Worm (Caenorhabditis elegans) whole organism, L4 larva: ENCODE data around the gene tbc-19.
A peak's percentile ranks its signal among the peaks of the same experiment; 100 is the strongest.

Experiments used
- F26F4.8 ChIP-seq: fragments of 200-800 bp; sonication (Bioruptor generic); conservative IDR thresholded peaks from 2 replicates; pipeline ENCODE4 v1.3.6; 2022; ENCODE audit warnings: missing genetic modification characterization, missing compliant biosample characterization
- F49E8.2 ChIP-seq: sonication (generic microtip); optimal IDR thresholded peaks from 2 replicates; lab custom pipeline; 2016; ENCODE audit warnings: missing compliant biosample characterization, mild to moderate bottlenecking, missing genetic modification characterization, borderline replicate concordance
- R02D3.7 ChIP-seq: fragments of 150-350 bp; sonication (generic microtip); optimal IDR thresholded peaks from 3 replicates; lab custom pipeline; 2014; ENCODE audit warnings: missing biosample characterization, missing genetic modification characterization
- Y105C5A.15 ChIP-seq: fragments of 200-800 bp; sonication (Bioruptor generic); IDR thresholded peaks from 2 replicates; pipeline ENCODE4 v1.3.6; 2022; ENCODE audit warnings: missing genetic modification characterization, missing compliant biosample characterization
- Y75B8A.6 ChIP-seq: fragments of 200-800 bp; sonication (Bioruptor generic); IDR thresholded peaks from 2 replicates; pipeline ENCODE4 v1.3.6; 2022; ENCODE audit warnings: missing genetic modification reagents, missing genetic modification characterization, missing compliant biosample characterization
- ZK546.5 ChIP-seq, 2 experiments: sonication (generic microtip); optimal IDR thresholded peaks; 2 replicates each; lab custom pipeline; 2017; ENCODE audit warnings: missing biosample characterization in 2 of 2, missing genetic modification characterization in 2 of 2
- aha-1 ChIP-seq: fragments of 150-350 bp; peaks from one replicate; lab custom pipeline; 2014; ENCODE audit warnings: missing biosample characterization, missing genetic modification characterization
- attf-4 ChIP-seq: sonication (generic microtip); optimal IDR thresholded peaks from 3 replicates; lab custom pipeline; 2017; ENCODE audit warnings: missing biosample characterization, missing genetic modification characterization
- ceh-28 ChIP-seq: fragments of 150-350 bp; optimal IDR thresholded peaks from 2 replicates; lab custom pipeline; 2014; ENCODE audit warnings: missing biosample characterization, missing genetic modification reagents, missing genetic modification characterization
- ctbp-1 ChIP-seq: fragments of 200-800 bp; sonication (Bioruptor generic); IDR thresholded peaks from 2 replicates; pipeline ENCODE4 v1.3.6; 2022; ENCODE audit warnings: missing genetic modification reagents, missing genetic modification characterization, missing compliant biosample characterization
- daf-16 ChIP-seq, 3 experiments: sonication (generic microtip); optimal IDR thresholded peaks; 2 replicates each; lab custom pipeline; 2016 to 2017; ENCODE audit warnings: missing genetic modification characterization in 3 of 3, missing genetic modification reagents in 3 of 3, mild to moderate bottlenecking in 2 of 3, missing compliant biosample characterization in 2 of 3, missing biosample characterization in 1 of 3, moderate library complexity in 1 of 3
- dmd-6 ChIP-seq: fragments of 200-800 bp; sonication (Bioruptor generic); IDR thresholded peaks from 2 replicates; pipeline ENCODE4 v1.3.6; 2022; ENCODE audit warnings: missing genetic modification reagents, missing genetic modification characterization, missing compliant biosample characterization
- duxl-1 ChIP-seq: sonication (generic microtip); optimal IDR thresholded peaks from 2 replicates; lab custom pipeline; 2016; ENCODE audit warnings: mild to moderate bottlenecking, missing genetic modification characterization, moderate library complexity, missing compliant biosample characterization; ENCODE audit not compliant: poor library complexity
- fkh-10 ChIP-seq: fragments of 150-350 bp; optimal IDR thresholded peaks from 2 replicates; lab custom pipeline; 2014; ENCODE audit warnings: missing biosample characterization, missing genetic modification reagents, missing genetic modification characterization
- hif-1 ChIP-seq, 2 experiments: sonication (generic microtip); optimal IDR thresholded peaks; 2 replicates each; lab custom pipeline; 2016 to 2017; ENCODE audit warnings: missing compliant biosample characterization in 2 of 2, missing genetic modification characterization in 2 of 2, missing genetic modification reagents in 2 of 2, missing genotype in 2 of 2, mild to moderate bottlenecking in 1 of 2
- hlh-11 ChIP-seq: fragments of 200-800 bp; sonication (Bioruptor generic); optimal IDR thresholded peaks from 2 replicates; lab custom pipeline; 2018; ENCODE audit warnings: mild to moderate bottlenecking, missing genetic modification characterization, missing compliant biosample characterization
- hlh-30 ChIP-seq: sonication (generic microtip); optimal IDR thresholded peaks from 2 replicates; lab custom pipeline; 2017; ENCODE audit warnings: antibody characterized with exemption, mild to moderate bottlenecking, missing genetic modification characterization, missing compliant biosample characterization; ENCODE audit not compliant: insufficient read depth
- lin-1 ChIP-seq: fragments of 200-800 bp; sonication (Bioruptor generic); IDR thresholded peaks from 2 replicates; pipeline ENCODE4 v1.3.6; 2022; ENCODE audit warnings: missing genetic modification reagents, missing genetic modification characterization, missing compliant biosample characterization
- lin-15B ChIP-seq: fragments of 150-350 bp; sonication (generic microtip); optimal IDR thresholded peaks from 3 replicates; lab custom pipeline; 2014; ENCODE audit warnings: missing biosample characterization, missing genetic modification characterization
- lin-29 ChIP-seq: fragments of 200-800 bp; sonication (Bioruptor generic); IDR thresholded peaks from 2 replicates; pipeline ENCODE4 v1.3.6; 2022; ENCODE audit warnings: missing genetic modification reagents, missing genetic modification characterization, missing compliant biosample characterization
- lin-38 ChIP-seq: fragments of 200-800 bp; sonication (Bioruptor generic); IDR thresholded peaks from 2 replicates; pipeline ENCODE4 v1.3.6; 2022; ENCODE audit warnings: missing genetic modification reagents, missing genetic modification characterization, missing compliant biosample characterization
- lsy-2 ChIP-seq, 2 experiments: fragments of 150-350 bp in 1 of 2; sonication (generic microtip) in 1 of 2; optimal IDR thresholded peaks; 2 replicates each; lab custom pipeline; 2014 to 2017; ENCODE audit warnings: missing biosample characterization in 2 of 2, missing genetic modification characterization in 2 of 2
- madf-5 ChIP-seq, 2 experiments: fragments of 200-800 bp; sonication (Bioruptor generic); IDR thresholded peaks; 2 replicates each; pipeline ENCODE4 v1.3.6; 2022; ENCODE audit warnings: missing compliant biosample characterization in 2 of 2, missing genetic modification characterization in 2 of 2
- mdl-1 ChIP-seq, 2 experiments: fragments of 150-350 bp in 1 of 2; sonication (generic microtip) in 1 of 2; optimal IDR thresholded peaks; 2 replicates each; lab custom pipeline; 2014 to 2017; ENCODE audit warnings: missing biosample characterization in 2 of 2, missing genetic modification characterization in 2 of 2
- mep-1 ChIP-seq: fragments of 150-350 bp; sonication (generic microtip); optimal IDR thresholded peaks from 3 replicates; lab custom pipeline; 2014; ENCODE audit warnings: missing biosample characterization, missing genetic modification characterization
- mes-2 ChIP-seq: sonication (generic microtip); optimal IDR thresholded peaks from 2 replicates; lab custom pipeline; 2016; ENCODE audit warnings: missing genotype, mild to moderate bottlenecking, missing genetic modification characterization, missing compliant biosample characterization; ENCODE audit not compliant: poor library complexity, severe bottlenecking
- mxl-3 ChIP-seq: fragments of 200-800 bp; sonication (Bioruptor generic); optimal IDR thresholded peaks from 2 replicates; lab custom pipeline; 2018; ENCODE audit warnings: mild to moderate bottlenecking, missing genetic modification characterization, missing compliant biosample characterization
- nhr-11 ChIP-seq: fragments of 150-350 bp; optimal IDR thresholded peaks from 2 replicates; lab custom pipeline; 2014; ENCODE audit warnings: missing biosample characterization, missing genetic modification characterization
- nhr-25 ChIP-seq: sonication (generic microtip); optimal IDR thresholded peaks from 2 replicates; lab custom pipeline; 2017; ENCODE audit warnings: missing genetic modification characterization, mild to moderate bottlenecking, missing compliant biosample characterization, antibody characterized with exemption, moderate library complexity, borderline replicate concordance; ENCODE audit not compliant: insufficient read depth
- nhr-28 ChIP-seq: fragments of 150-350 bp; optimal IDR thresholded peaks from 2 replicates; lab custom pipeline; 2014; ENCODE audit warnings: missing biosample characterization, missing genetic modification characterization
- nhr-48 ChIP-seq: sonication (generic microtip); optimal IDR thresholded peaks from 2 replicates; lab custom pipeline; 2016; ENCODE audit warnings: mild to moderate bottlenecking, missing genetic modification characterization, missing compliant biosample characterization
- nhr-77 ChIP-seq: fragments of 150-350 bp; optimal IDR thresholded peaks from 2 replicates; lab custom pipeline; 2014; ENCODE audit warnings: missing biosample characterization, missing genetic modification characterization
- php-3 ChIP-seq: fragments of 200-800 bp; sonication (Bioruptor generic); IDR thresholded peaks from 2 replicates; pipeline ENCODE4 v1.3.6; 2022; ENCODE audit warnings: missing genetic modification reagents, missing genetic modification characterization, missing compliant biosample characterization
- rbr-2 ChIP-seq: sonication (generic microtip); optimal IDR thresholded peaks from 2 replicates; lab custom pipeline; 2016; ENCODE audit warnings: missing genotype, missing genetic modification characterization, missing compliant biosample characterization
- saeg-2 ChIP-seq: fragments of 200-800 bp; sonication (Bioruptor generic); IDR thresholded peaks from 2 replicates; pipeline ENCODE4 v1.3.6; 2022; ENCODE audit warnings: missing genetic modification reagents, missing genetic modification characterization, missing compliant biosample characterization
- snpc-4 ChIP-seq: fragments of 150-350 bp; optimal IDR thresholded peaks from 2 replicates; lab custom pipeline; 2014; ENCODE audit warnings: missing biosample characterization, missing genetic modification characterization
- tag-97 ChIP-seq: fragments of 200-800 bp; sonication (Bioruptor generic); IDR thresholded peaks from 2 replicates; pipeline ENCODE4 v1.3.6; 2022; ENCODE audit warnings: missing genetic modification characterization, missing compliant biosample characterization
- tra-1 ChIP-seq: fragments of 200-800 bp; sonication (Bioruptor generic); IDR thresholded peaks from 2 replicates; pipeline ENCODE4 v1.3.6; 2022; ENCODE audit warnings: missing genetic modification reagents, missing genetic modification characterization, missing compliant biosample characterization
- unc-62 ChIP-seq, 3 experiments: fragments of 150-350 bp in 1 of 3; sonication (generic microtip); optimal IDR thresholded peaks in 2 of 3; peaks in 1 of 3; 1 replicate in 1 of 3; 2 replicates in 2 of 3; lab custom pipeline; 2014 to 2017; ENCODE audit warnings: missing biosample characterization in 3 of 3, missing genetic modification characterization in 3 of 3, missing genetic modification reagents in 3 of 3, missing genotype in 1 of 3
- zip-2 ChIP-seq: fragments of 150-350 bp; optimal IDR thresholded peaks from 2 replicates; lab custom pipeline; 2014; ENCODE audit warnings: missing biosample characterization, missing genetic modification characterization
- ztf-11 ChIP-seq: fragments of 150-350 bp; optimal IDR thresholded peaks from 2 replicates; lab custom pipeline; 2014; ENCODE audit warnings: missing biosample characterization, missing genetic modification characterization
- ztf-7 ChIP-seq: fragments of 150-350 bp; optimal IDR thresholded peaks from 2 replicates; lab custom pipeline; 2014; ENCODE audit warnings: missing biosample characterization, missing genetic modification characterization

Gene tbc-19

DNA sequence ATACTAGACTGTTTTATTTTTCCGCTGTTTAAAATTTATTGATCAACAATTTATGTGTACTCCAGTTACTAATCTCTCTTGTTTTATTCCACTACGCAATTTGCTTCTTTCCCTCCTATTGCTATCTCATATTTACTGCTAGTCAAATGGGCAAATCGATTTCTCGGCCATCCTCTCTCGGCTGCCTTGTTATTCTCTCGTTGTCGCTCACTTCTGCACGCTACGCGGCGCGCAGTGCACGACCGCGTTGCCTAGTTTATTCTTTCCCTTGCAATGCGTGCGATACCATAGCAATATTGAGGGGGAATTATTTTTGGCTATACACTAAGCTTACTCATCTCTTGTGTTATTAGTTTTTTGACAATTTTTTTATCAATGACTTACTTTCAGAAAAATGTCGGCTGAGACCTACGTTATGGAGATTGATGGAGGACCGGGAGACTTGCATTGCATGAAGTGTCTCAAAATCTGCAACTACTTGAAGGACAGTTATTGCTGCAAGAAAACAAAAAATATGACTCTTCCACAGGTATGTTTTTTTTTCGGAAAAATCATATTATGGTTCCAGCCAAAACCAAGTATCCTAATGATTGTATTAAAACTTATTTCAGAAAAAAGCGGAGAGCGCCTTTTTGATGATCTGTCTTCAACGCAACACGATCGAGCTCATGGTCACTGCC, 34.7 kb downstream of the tbc-19 start, which contains the start of gene F48F7.6 (continued):
- no peak for TF ChIP-seq ZK546.5 (tag; optimal IDR thresholded peaks at IDR 0.05; lab: Kevin White, UChicago)
- peak in 1 of 2 experiments; percentile 48 for TF ChIP-seq lsy-2 (tag; optimal IDR thresholded peaks at IDR 0.05; lab: Kevin White, UChicago)
- TF ChIP-seq hlh-30 = peak; percentile 48
- peak; percentile 18 for TF ChIP-seq ceh-28 (tag; lab: Kevin White, UChicago)

DNA sequence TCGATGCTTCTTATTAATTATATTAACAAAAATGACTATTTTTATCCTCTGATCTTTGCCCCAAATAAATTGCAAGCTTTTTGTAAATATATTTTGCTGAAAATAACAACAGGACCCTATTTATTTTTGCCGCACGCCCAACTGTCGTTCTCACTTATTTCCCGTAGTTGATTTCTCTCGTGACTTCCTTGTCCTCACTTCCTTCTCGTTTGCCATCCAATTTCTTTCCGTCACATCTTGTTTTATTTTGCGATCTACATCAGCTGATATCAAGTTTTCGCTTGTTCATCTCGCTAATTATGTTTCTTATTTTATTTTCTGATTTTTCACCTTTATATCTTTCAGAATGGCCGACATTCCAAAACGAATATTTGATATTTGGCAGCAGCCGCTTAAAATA, 37.0 kb downstream of the tbc-19 start, which contains the start of gene F48F7.5:
Gene F48F7.5 (plus strand): TSS at position 340 of the 400 bp plus-strand sequence.
- TF ChIP-seq dmd-6 (GFP tag; lab: Robert Waterston, UW) (peak; percentile 41), mxl-3 (GFP tag; lab: Kevin White, UChicago) (peak; percentile 58), lin-15B (no peak), ZK546.5 (tag; optimal IDR thresholded peaks at IDR 0.05; lab: Kevin White, UChicago) (no peak), hif-1 (tag; optimal IDR thresholded peaks at IDR 0.05; lab: Kevin White, UChicago) (peak in 1 of 2 experiments; percentile 15), mes-2 (tag; lab: Kevin White, UChicago) (peak; percentile 27), mdl-1 (tag; optimal IDR thresholded peaks at IDR 0.05; lab: Kevin White, UChicago) (peak in 1 of 2 experiments; percentile 79), nhr-28 (tag; lab: Kevin White, UChicago) (peak; percentile 79), hlh-30 (peak; percentile 83), lin-29 (GFP tag; lab: Robert Waterston, UW) (no peak), lsy-2 (tag; optimal IDR thresholded peaks at IDR 0.05; lab: Kevin White, UChicago) (peak in 1 of 2 experiments; percentile 48), aha-1 (tag; lab: Kevin White, UChicago) (peak; percentile 97), tra-1 (0 out of 2 replicates have a peak, but pooled peaks have one; percentile 30), hlh-11 (peak; percentile 80), nhr-11 (tag; lab: Kevin White, UChicago) (peak; percentile 53), daf-16 (GFP tag; optimal IDR thresholded peaks at IDR 0.05; lab: Kevin White, UChicago) (peak in 1 of 2 experiments; percentile 94), daf-16 (tag; optimal IDR thresholded peaks at IDR 0.05; lab: Kevin White, UChicago) (no peak)
- TF ChIP-seq, all 104 proteins: peak for 13

DNA sequence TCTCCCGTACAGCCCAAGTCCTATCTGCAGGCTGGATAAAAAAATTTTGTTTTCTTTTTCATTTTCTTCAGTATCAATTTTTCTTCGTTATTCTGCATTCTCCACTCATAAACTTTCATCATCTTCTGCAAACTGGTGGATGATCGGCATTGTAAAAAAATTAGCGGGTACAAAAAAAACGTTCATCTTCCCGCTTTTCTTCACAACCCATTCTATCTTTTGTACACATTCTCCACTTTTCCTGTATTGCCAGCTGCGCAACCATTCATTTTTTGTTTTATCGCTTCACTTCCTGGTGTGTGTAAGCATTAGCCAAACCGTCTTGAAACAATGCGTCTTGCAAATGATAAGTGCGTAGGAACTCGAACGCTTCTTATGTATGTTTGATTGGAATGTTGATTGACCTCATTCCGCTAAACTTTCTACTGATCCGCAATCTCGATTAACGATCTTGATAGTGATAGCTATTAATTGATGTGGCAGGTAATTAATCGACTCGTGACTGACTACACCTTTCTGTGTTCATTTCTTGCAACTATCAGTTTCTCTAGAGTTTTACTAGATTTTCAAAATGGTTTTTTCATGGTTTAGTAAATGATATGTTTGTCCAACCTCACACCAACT, 37.8 kb downstream of the tbc-19 start:
- TF ChIP-seq ztf-7 (tag; lab: Kevin White, UChicago) = peak; percentile 19
- TF ChIP-seq rbr-2 (tag; lab: Kevin White, UChicago) = no peak
- TF ChIP-seq attf-4 = no peak
- peak; percentile 54; the same call in 1 of the 2 replicates for TF ChIP-seq php-3 (GFP tag; lab: Robert Waterston, UW)
- TF ChIP-seq tra-1 = peak; percentile 33; the same call in 1 of the 2 replicates
- no peak for TF ChIP-seq tag-97 (GFP tag; lab: Robert Waterston, UW)
- TF ChIP-seq fkh-10 (GFP tag; lab: Kevin White, UChicago) = no peak
- peak; percentile 19 for TF ChIP-seq nhr-25 (tag; lab: Kevin White, UChicago)
- TF ChIP-seq hlh-30 = peak; percentile 37
- TF ChIP-seq ctbp-1 (GFP tag; lab: Robert Waterston, UW) = peak; percentile 47; the same call in 1 of the 2 replicates
- TF ChIP-seq Y105C5A.15 (GFP tag; lab: Robert Waterston, UW) = no peak
- no peak for TF ChIP-seq F49E8.2
- no peak for TF ChIP-seq lin-38 (GFP tag; lab: Robert Waterston, UW)
- peak; percentile 55 for TF ChIP-seq nhr-77 (tag; lab: Kevin White, UChicago)
- TF ChIP-seq hlh-11 = peak; percentile 68
- no peak for TF ChIP-seq lin-1
- TF ChIP-seq zip-2 (tag; lab: Kevin White, UChicago) = no peak
- TF ChIP-seq unc-62 (GFP tag; optimal IDR thresholded peaks at IDR 0.05 in 1 of 2; lab: Kevin White, UChicago) = peak in 1 of 2 experiments; percentile 95
- TF ChIP-seq unc-62 (tag; optimal IDR thresholded peaks at IDR 0.05; lab: Kevin White, UChicago) = no peak
- no peak for TF ChIP-seq duxl-1 (tag; lab: Kevin White, UChicago)
- peak; percentile 85 for TF ChIP-seq nhr-48 (tag; lab: Kevin White, UChicago)
- no peak for TF ChIP-seq madf-5 (GFP tag; IDR thresholded peaks at IDR 0.05; lab: Robert Waterston, UW)
- TF ChIP-seq nhr-28 (tag; lab: Kevin White, UChicago) = peak; percentile 99
- TF ChIP-seq ztf-11 (tag; lab: Kevin White, UChicago) = no peak
- TF ChIP-seq mep-1 = peak; percentile 19
- TF ChIP-seq mxl-3 (GFP tag; lab: Kevin White, UChicago) = peak; percentile 32
- TF ChIP-seq snpc-4 (tag; lab: Kevin White, UChicago) = no peak
- no peak for TF ChIP-seq Y75B8A.6 (GFP tag; lab: Robert Waterston, UW)
- TF ChIP-seq F26F4.8 (GFP tag; lab: Robert Waterston, UW) = no peak
- 0 out of 2 replicates have a peak, but pooled peaks have one; percentile 41 for TF ChIP-seq saeg-2 (GFP tag; lab: Robert Waterston, UW)
- peak; percentile 58 for TF ChIP-seq dmd-6 (GFP tag; lab: Robert Waterston, UW)
- no peak for TF ChIP-seq R02D3.7
